Fruit fly (Drosophila melanogaster) whole organism, wandering third instar larva: ENCODE data around the gene ems.

Experiments
- Abd-B ChIP-seq: fragments of >200 bp; optimal IDR thresholded peaks from 2 replicates; lab custom pipeline; 2017; ENCODE audit warnings: missing biosample characterization, missing genetic modification characterization
- CG32264 ChIP-seq: fragments of 200-800 bp; sonication (Bioruptor generic); optimal IDR thresholded peaks from 2 replicates; lab custom pipeline; 2016; ENCODE audit warnings: missing biosample characterization, missing genetic modification characterization
- CG9705 ChIP-seq: fragments of 200-800 bp; sonication (Bioruptor generic); optimal IDR thresholded peaks from 2 replicates; lab custom pipeline; 2018; ENCODE audit warnings: missing biosample characterization, mild to moderate bottlenecking, missing genetic modification characterization
- CrebA ChIP-seq: fragments of 200-800 bp; sonication (Bioruptor generic); optimal IDR thresholded peaks from 2 replicates; lab custom pipeline; 2016; ENCODE audit warnings: missing biosample characterization, mild to moderate bottlenecking, missing genetic modification characterization, borderline replicate concordance
- Dfd ChIP-seq: fragments of >200 bp; optimal IDR thresholded peaks from 2 replicates; lab custom pipeline; 2017; ENCODE audit warnings: missing biosample characterization, missing genetic modification characterization
- Dif ChIP-seq: fragments of 200-275, 200-300 bp; sonication (Bioruptor generic); optimal IDR thresholded peaks from 2 replicates; lab custom pipeline; 2018; ENCODE audit warnings: missing biosample characterization, missing genetic modification characterization; ENCODE audit not compliant: partially characterized antibody
- GATAd ChIP-seq: sonication (Bioruptor generic); optimal IDR thresholded peaks from 2 replicates; lab custom pipeline; 2016; ENCODE audit warnings: missing biosample characterization, missing genetic modification characterization
- HLH106 ChIP-seq: fragments of 200-800 bp; optimal IDR thresholded peaks from 3 replicates; lab custom pipeline; 2019; ENCODE audit warnings: missing biosample characterization, mild to moderate bottlenecking, missing genetic modification characterization, moderate library complexity
- Hnf4 ChIP-seq: fragments of 200-800 bp; sonication (Bioruptor generic); optimal IDR thresholded peaks from 2 replicates; lab custom pipeline; 2016; ENCODE audit warnings: missing biosample characterization, mild to moderate bottlenecking, missing genetic modification characterization
- Hr83 ChIP-seq: fragments of 200-300 bp; sonication (Bioruptor generic); optimal IDR thresholded peaks from 2 replicates; lab custom pipeline; 2016; ENCODE audit warnings: missing biosample characterization, mild to moderate bottlenecking, missing genetic modification characterization, moderate library complexity; ENCODE audit not compliant: poor library complexity, severe bottlenecking
- Jra ChIP-seq: sonication (Bioruptor generic); optimal IDR thresholded peaks from 2 replicates; lab custom pipeline; 2016; ENCODE audit warnings: missing biosample characterization, missing genetic modification characterization
- Mio ChIP-seq: sonication (Bioruptor generic); optimal IDR thresholded peaks from 2 replicates; lab custom pipeline; 2016; ENCODE audit warnings: missing biosample characterization, missing genetic modification characterization
- Myc ChIP-seq: fragments of >200 bp; optimal IDR thresholded peaks from 2 replicates; lab custom pipeline; 2017
- N ChIP-seq: fragments of >200 bp; optimal IDR thresholded peaks from 2 replicates; lab custom pipeline; 2018; ENCODE audit warnings: missing biosample characterization, missing external identifiers, missing genetic modification characterization
- OdsH ChIP-seq: fragments of 200-800 bp; sonication (Bioruptor generic); optimal IDR thresholded peaks from 2 replicates; lab custom pipeline; 2016; ENCODE audit warnings: missing biosample characterization, mild to moderate bottlenecking, missing genetic modification characterization
- Rel ChIP-seq, 2 experiments: fragments of 200-800 bp; sonication (Bioruptor generic) in 1 of 2; optimal IDR thresholded peaks; 2 replicates in 1 of 2; 3 replicates in 1 of 2; lab custom pipeline; 2016 to 2019; ENCODE audit warnings: mild to moderate bottlenecking in 2 of 2, missing biosample characterization in 2 of 2, missing genetic modification characterization in 2 of 2, moderate library complexity in 1 of 2
- Sp1 ChIP-seq: fragments of 200-800 bp; sonication (Bioruptor generic); optimal IDR thresholded peaks from 3 replicates; lab custom pipeline; 2019; ENCODE audit warnings: missing biosample characterization, mild to moderate bottlenecking, missing genetic modification characterization, moderate library complexity
- Vsx2 ChIP-seq: fragments of 200-300, 225-300 bp; sonication (Bioruptor generic); optimal IDR thresholded peaks from 2 replicates; lab custom pipeline; 2018; ENCODE audit warnings: missing biosample characterization, missing genetic modification characterization; ENCODE audit not compliant: partially characterized antibody
- br ChIP-seq: fragments of 200-800 bp; sonication (Bioruptor generic); optimal IDR thresholded peaks from 2 replicates; lab custom pipeline; 2016; ENCODE audit warnings: missing biosample characterization, missing genetic modification characterization
- brk ChIP-seq: fragments of 200-800 bp; sonication (Bioruptor generic); optimal IDR thresholded peaks from 2 replicates; lab custom pipeline; 2016; ENCODE audit warnings: missing biosample characterization, mild to moderate bottlenecking, missing genetic modification characterization
- dl ChIP-seq, 2 experiments: fragments of 175-275, 200-275 bp in 1 of 2; fragments of 200-275 bp in 1 of 2; sonication (Bioruptor generic); optimal IDR thresholded peaks; lab custom pipeline; 2018; ENCODE audit warnings: mild to moderate bottlenecking in 2 of 2, missing biosample characterization in 2 of 2, missing genetic modification characterization in 2 of 2, moderate library complexity in 2 of 2; ENCODE audit not compliant: partially characterized antibody in 2 of 2, insufficient read depth in 1 of 2
- dmrt93B ChIP-seq: fragments of 200-800 bp; sonication (Bioruptor generic); optimal IDR thresholded peaks from 2 replicates; lab custom pipeline; 2018; ENCODE audit warnings: missing biosample characterization, mild to moderate bottlenecking, missing genetic modification characterization
- dsf ChIP-seq: sonication (Bioruptor generic); optimal IDR thresholded peaks from 2 replicates; lab custom pipeline; 2016; ENCODE audit warnings: missing biosample characterization, missing genetic modification characterization, borderline replicate concordance
- ey ChIP-seq: fragments of 200-800 bp; sonication (Bioruptor generic); optimal IDR thresholded peaks from 2 replicates; lab custom pipeline; 2016; ENCODE audit warnings: missing biosample characterization, missing genetic modification characterization
- foxo ChIP-seq, 2 experiments: fragments of 200-800 bp; sonication (Bioruptor generic); optimal IDR thresholded peaks; 2 replicates in 1 of 2; 3 replicates in 1 of 2; lab custom pipeline; 2016 to 2017; ENCODE audit warnings: missing biosample characterization in 2 of 2, missing genetic modification characterization in 2 of 2
- fru ChIP-seq: fragments of 200-800 bp; sonication (Bioruptor generic); optimal IDR thresholded peaks from 3 replicates; lab custom pipeline; 2016; ENCODE audit warnings: missing biosample characterization, mild to moderate bottlenecking, missing genetic modification characterization
- h ChIP-seq: fragments of 200-800 bp; sonication (Bioruptor generic); optimal IDR thresholded peaks from 3 replicates; lab custom pipeline; 2016; ENCODE audit warnings: missing biosample characterization, mild to moderate bottlenecking, missing genetic modification characterization
- jim ChIP-seq: fragments of 175-275, 200-325 bp; sonication (Bioruptor generic); optimal IDR thresholded peaks from 2 replicates; lab custom pipeline; 2016; ENCODE audit warnings: missing biosample characterization, mild to moderate bottlenecking, missing genetic modification characterization
- lola ChIP-seq: fragments of >200 bp; optimal IDR thresholded peaks from 2 replicates; lab custom pipeline; 2017; ENCODE audit warnings: missing biosample characterization, missing genetic modification characterization
- pan ChIP-seq: fragments of >200 bp; optimal IDR thresholded peaks from 2 replicates; lab custom pipeline; 2017
- psq ChIP-seq: fragments of 200-800 bp; sonication (Bioruptor generic); optimal IDR thresholded peaks from 3 replicates; lab custom pipeline; 2017; ENCODE audit warnings: missing biosample characterization, mild to moderate bottlenecking, missing genetic modification characterization, moderate library complexity
- sage ChIP-seq: fragments of 200-800 bp; sonication (Bioruptor generic); optimal IDR thresholded peaks from 2 replicates; lab custom pipeline; 2016; ENCODE audit warnings: missing biosample characterization, mild to moderate bottlenecking, missing genetic modification characterization
- sv ChIP-seq: fragments of 200-800 bp; sonication (Bioruptor generic); optimal IDR thresholded peaks from 3 replicates; lab custom pipeline; 2016; ENCODE audit warnings: missing biosample characterization, missing genetic modification characterization
- tai ChIP-seq: sonication (Bioruptor generic); optimal IDR thresholded peaks from 2 replicates; lab custom pipeline; 2016; ENCODE audit warnings: missing biosample characterization, missing genetic modification characterization
- usp ChIP-seq: fragments of >200 bp; optimal IDR thresholded peaks from 2 replicates; lab custom pipeline; 2017; ENCODE audit warnings: missing biosample characterization, missing genetic modification characterization
- woc ChIP-seq: sonication (Bioruptor generic); optimal IDR thresholded peaks from 2 replicates; lab custom pipeline; 2016; ENCODE audit warnings: missing biosample characterization, mild to moderate bottlenecking, missing genetic modification characterization

The ems gene

dm6 chr3R:13909899-13910298 is 8.2 kb downstream of the ems start:
- TF ChIP-seq sage (GFP tag; lab: Kevin White, UChicago) (no peak), dsf (GFP tag; lab: Kevin White, UChicago) (no peak), Myc (no peak), Sp1 (GFP tag; lab: Kevin White, UChicago) (no peak), dl (GFP tag; optimal IDR thresholded peaks at IDR 0.05; lab: Kevin White, UChicago; ENCODE audit: insufficient read depth in 1 of 2, partially characterized antibody in 2 of 2) (no peak), brk (no peak)

dm6 chr3R:13911314-13911713 is 9.7 kb downstream of the ems start:
- TF ChIP-seq dl (GFP tag; optimal IDR thresholded peaks at IDR 0.05; lab: Kevin White, UChicago; ENCODE audit: insufficient read depth in 1 of 2, partially characterized antibody in 2 of 2) (no peak), sv (GFP tag; lab: Kevin White, UChicago) (no peak), CG32264 (GFP tag; lab: Kevin White, UChicago) (no peak), Dfd (GFP tag; lab: Kevin White, UChicago) (no peak), ey (GFP tag; lab: Kevin White, UChicago) (no peak), fru (GFP tag; lab: Kevin White, UChicago) (no peak), Hr83 (GFP tag; lab: Kevin White, UChicago) (no peak), brk (no peak), N (GFP tag; lab: Kevin White, UChicago) (no peak), lola (GFP tag; lab: Kevin White, UChicago) (no peak), Rel (GFP tag; optimal IDR thresholded peaks at IDR 0.05; lab: Kevin White, UChicago) (no peak), Rel (tag; optimal IDR thresholded peaks at IDR 0.05; lab: Kevin White, UChicago) (no peak), psq (GFP tag; lab: Kevin White, UChicago) (no peak), Jra (no peak), HLH106 (tag; lab: Kevin White, UChicago) (no peak)

- no peak for TF ChIP-seq Jra
- no peak for TF ChIP-seq CG32264 (GFP tag; lab: Kevin White, UChicago)
- no peak for TF ChIP-seq CrebA
Observed at dm6 chr3R:13912008-13912803, 10.6 kb downstream of the ems start.

- TF ChIP-seq Rel (GFP tag; optimal IDR thresholded peaks at IDR 0.05; lab: Kevin White, UChicago) (no peak), Rel (tag; optimal IDR thresholded peaks at IDR 0.05; lab: Kevin White, UChicago) (peak; percentile 79), psq (GFP tag; lab: Kevin White, UChicago) (no peak)
Observed at dm6 chr3R:13913586-13913985, 11.9 kb downstream of the ems start.

dm6 chr3R:13914760-13915417 is 13.2 kb downstream of the ems start:
- TF ChIP-seq ey (GFP tag; lab: Kevin White, UChicago) (peak; percentile 47), Myc (no peak), GATAd (no peak), OdsH (GFP tag; lab: Kevin White, UChicago) (peak; percentile 46), sv (GFP tag; lab: Kevin White, UChicago) (peak; percentile 53), Hnf4 (peak; percentile 21), dmrt93B (peak; percentile 17), fru (GFP tag; lab: Kevin White, UChicago) (peak; percentile 57), pan (lab: Kevin White, UChicago) (no peak), br (peak; percentile 25), brk (no peak), Hr83 (GFP tag; lab: Kevin White, UChicago) (no peak), woc (GFP tag; lab: Kevin White, UChicago) (peak; percentile 6), CG32264 (GFP tag; lab: Kevin White, UChicago) (no peak), tai (GFP tag; lab: Kevin White, UChicago) (no peak), Jra (no peak), Dif (GFP tag; lab: Kevin White, UChicago) (no peak), CrebA (no peak), usp (GFP tag; lab: Kevin White, UChicago) (no peak), h (GFP tag; lab: Kevin White, UChicago) (peak; percentile 68), Sp1 (GFP tag; lab: Kevin White, UChicago) (peak; percentile 35), HLH106 (tag; lab: Kevin White, UChicago) (peak; percentile 61), Rel (GFP tag; optimal IDR thresholded peaks at IDR 0.05; lab: Kevin White, UChicago) (no peak), Rel (tag; optimal IDR thresholded peaks at IDR 0.05; lab: Kevin White, UChicago) (no peak), Vsx2 (GFP tag; lab: Kevin White, UChicago) (no peak), sage (GFP tag; lab: Kevin White, UChicago) (no peak), CG9705 (no peak), jim (GFP tag; lab: Kevin White, UChicago) (no peak), Abd-B (no peak), dsf (GFP tag; lab: Kevin White, UChicago) (no peak), foxo (GFP tag; optimal IDR thresholded peaks at IDR 0.05; lab: Kevin White, UChicago) (peak in 1 of 2 experiments; percentile 69), Mio (GFP tag; lab: Kevin White, UChicago) (no peak), psq (GFP tag; lab: Kevin White, UChicago) (peak; percentile 34)
